Worm (Caenorhabditis elegans) whole organism, L3 larva: Measurements from ENCODE around the gene C17G10.10.

ENCODE experiments used
- R02D3.7 ChIP-seq: fragments of 150-350 bp; optimal IDR thresholded peaks from 2 replicates; lab custom pipeline; 2014; ENCODE audit warnings: missing biosample characterization, missing genetic modification characterization
- ZK546.5 ChIP-seq: sonication (generic microtip); optimal IDR thresholded peaks from 2 replicates; lab custom pipeline; 2017; ENCODE audit warnings: missing biosample characterization, missing genetic modification characterization
- ama-1 ChIP-seq: fragments of 150-350 bp; optimal IDR thresholded peaks from 2 replicates; lab custom pipeline; 2018
- ceh-16 ChIP-seq: sonication (generic microtip); optimal IDR thresholded peaks from 2 replicates; lab custom pipeline; 2017; ENCODE audit warnings: missing biosample characterization, missing genetic modification characterization
- ceh-28 ChIP-seq: fragments of 150-350 bp; optimal IDR thresholded peaks from 2 replicates; lab custom pipeline; 2014; ENCODE audit warnings: missing biosample characterization, missing genetic modification reagents, missing genetic modification characterization
- ceh-9 ChIP-seq: sonication (generic microtip); optimal IDR thresholded peaks from 2 replicates; lab custom pipeline; 2018; ENCODE audit warnings: missing biosample characterization, missing genetic modification characterization
- daf-12 ChIP-seq: fragments of 150-350 bp; optimal IDR thresholded peaks from 2 replicates; lab custom pipeline; 2014; ENCODE audit warnings: missing biosample characterization, missing genetic modification reagents, missing genetic modification characterization
- egl-5 ChIP-seq: fragments of 150-350 bp; optimal IDR thresholded peaks from 2 replicates; lab custom pipeline; 2017; ENCODE audit warnings: missing biosample characterization, missing genetic modification reagents, missing genetic modification characterization, inconsistent platforms
- elt-1 ChIP-seq: fragments of 150-350 bp; optimal IDR thresholded peaks from 2 replicates; lab custom pipeline; 2014; ENCODE audit warnings: missing biosample characterization, missing genetic modification characterization
- elt-2 ChIP-seq: sonication (generic microtip); optimal IDR thresholded peaks from 2 replicates; lab custom pipeline; 2016; ENCODE audit warnings: missing genetic modification reagents, mild to moderate bottlenecking, missing genetic modification characterization, missing compliant biosample characterization
- elt-3 ChIP-seq, 3 experiments: fragments of 150-350 bp in 1 of 3; sonication (generic microtip) in 2 of 3; optimal IDR thresholded peaks; 2 replicates in 2 of 3; 4 replicates in 1 of 3; lab custom pipeline; 2014 to 2017; ENCODE audit warnings: missing biosample characterization in 3 of 3, missing genetic modification characterization in 3 of 3
- fkh-2 ChIP-seq: fragments of 150-350 bp; optimal IDR thresholded peaks from 2 replicates; lab custom pipeline; 2014; ENCODE audit warnings: missing biosample characterization, missing genetic modification reagents, missing genetic modification characterization
- hmg-11 ChIP-seq: sonication (generic microtip); optimal IDR thresholded peaks from 2 replicates; lab custom pipeline; 2016; ENCODE audit warnings: missing genetic modification characterization, missing compliant biosample characterization
- jun-1 ChIP-seq: fragments of 150-350 bp; optimal IDR thresholded peaks from 2 replicates; lab custom pipeline; 2014; ENCODE audit warnings: missing biosample characterization, missing genetic modification reagents, missing genetic modification characterization
- mdl-1 ChIP-seq: fragments of 150-350 bp; optimal IDR thresholded peaks from 2 replicates; lab custom pipeline; 2014; ENCODE audit warnings: missing biosample characterization, missing genetic modification characterization
- mml-1 ChIP-seq: fragments of 150-350 bp; sonication (generic microtip); optimal IDR thresholded peaks from 3 replicates; lab custom pipeline; 2014; ENCODE audit warnings: missing biosample characterization, missing genetic modification characterization
- nfya-1 ChIP-seq: sonication (generic microtip); optimal IDR thresholded peaks from 2 replicates; lab custom pipeline; 2017; ENCODE audit warnings: missing genetic modification characterization, mild to moderate bottlenecking, missing compliant biosample characterization, antibody characterized with exemption, moderate library complexity; ENCODE audit not compliant: insufficient read depth
- nhr-11 ChIP-seq: fragments of 150-350 bp; optimal IDR thresholded peaks from 2 replicates; lab custom pipeline; 2014; ENCODE audit warnings: missing biosample characterization, missing genetic modification characterization
- nhr-12 ChIP-seq: fragments of 150-350 bp; optimal IDR thresholded peaks from 2 replicates; lab custom pipeline; 2014; ENCODE audit warnings: missing biosample characterization, missing genetic modification characterization
- nhr-23 ChIP-seq: fragments of 150-350 bp; optimal IDR thresholded peaks from 2 replicates; lab custom pipeline; 2014; ENCODE audit warnings: missing biosample characterization, missing genetic modification reagents, missing genetic modification characterization
- nhr-237 ChIP-seq: fragments of 150-350 bp; optimal IDR thresholded peaks from 2 replicates; lab custom pipeline; 2014; ENCODE audit warnings: missing biosample characterization, missing genetic modification characterization
- nhr-28 ChIP-seq: fragments of 150-350 bp; optimal IDR thresholded peaks from 2 replicates; lab custom pipeline; 2014; ENCODE audit warnings: missing biosample characterization, missing genetic modification characterization
- nhr-43 ChIP-seq: sonication (generic microtip); optimal IDR thresholded peaks from 2 replicates; lab custom pipeline; 2016; ENCODE audit warnings: mild to moderate bottlenecking, missing genetic modification characterization, missing compliant biosample characterization; ENCODE audit not compliant: poor library complexity, severe bottlenecking
- nhr-67 ChIP-seq: fragments of 150-350 bp; optimal IDR thresholded peaks from 2 replicates; lab custom pipeline; 2014; ENCODE audit warnings: missing biosample characterization, missing genetic modification characterization
- nhr-76 ChIP-seq: fragments of 150-350 bp; sonication (generic microtip); optimal IDR thresholded peaks from 5 replicates; lab custom pipeline; 2014; ENCODE audit warnings: missing biosample characterization, missing genetic modification characterization
- nhr-77 ChIP-seq: fragments of 150-350 bp; optimal IDR thresholded peaks from 2 replicates; lab custom pipeline; 2014; ENCODE audit warnings: missing biosample characterization, missing genetic modification characterization
- pha-4 ChIP-seq: fragments of 150-350 bp; optimal IDR thresholded peaks from 2 replicates; lab custom pipeline; 2014; ENCODE audit warnings: missing biosample characterization, missing genetic modification reagents, missing genetic modification characterization
- pqm-1 ChIP-seq: fragments of 150-350 bp; optimal IDR thresholded peaks from 2 replicates; lab custom pipeline; 2017; ENCODE audit warnings: missing biosample characterization, missing genetic modification characterization, inconsistent platforms
- sea-2 ChIP-seq: fragments of 150-350 bp; sonication (generic microtip); optimal IDR thresholded peaks from 4 replicates; lab custom pipeline; 2014; ENCODE audit warnings: missing biosample characterization, missing genetic modification reagents, missing genetic modification characterization
- skn-1 ChIP-seq: fragments of 150-350 bp; optimal IDR thresholded peaks from 2 replicates; lab custom pipeline; 2014; ENCODE audit warnings: missing biosample characterization, missing genetic modification characterization
- unc-39 ChIP-seq: sonication (generic microtip); optimal IDR thresholded peaks from 4 replicates; lab custom pipeline; 2017; ENCODE audit warnings: missing biosample characterization, missing genetic modification characterization
- unc-62 ChIP-seq: fragments of 150-350 bp; sonication (generic microtip); optimal IDR thresholded peaks from 4 replicates; lab custom pipeline; 2014; ENCODE audit warnings: missing biosample characterization, missing genetic modification reagents, missing genetic modification characterization
- ztf-11 ChIP-seq: fragments of 150-350 bp; optimal IDR thresholded peaks from 2 replicates; lab custom pipeline; 2014; ENCODE audit warnings: missing biosample characterization, missing genetic modification characterization
- ztf-4 ChIP-seq: fragments of 150-350 bp; optimal IDR thresholded peaks from 2 replicates; lab custom pipeline; 2014; ENCODE audit warnings: missing biosample characterization, missing genetic modification characterization

C17G10.10 gene

DNA sequence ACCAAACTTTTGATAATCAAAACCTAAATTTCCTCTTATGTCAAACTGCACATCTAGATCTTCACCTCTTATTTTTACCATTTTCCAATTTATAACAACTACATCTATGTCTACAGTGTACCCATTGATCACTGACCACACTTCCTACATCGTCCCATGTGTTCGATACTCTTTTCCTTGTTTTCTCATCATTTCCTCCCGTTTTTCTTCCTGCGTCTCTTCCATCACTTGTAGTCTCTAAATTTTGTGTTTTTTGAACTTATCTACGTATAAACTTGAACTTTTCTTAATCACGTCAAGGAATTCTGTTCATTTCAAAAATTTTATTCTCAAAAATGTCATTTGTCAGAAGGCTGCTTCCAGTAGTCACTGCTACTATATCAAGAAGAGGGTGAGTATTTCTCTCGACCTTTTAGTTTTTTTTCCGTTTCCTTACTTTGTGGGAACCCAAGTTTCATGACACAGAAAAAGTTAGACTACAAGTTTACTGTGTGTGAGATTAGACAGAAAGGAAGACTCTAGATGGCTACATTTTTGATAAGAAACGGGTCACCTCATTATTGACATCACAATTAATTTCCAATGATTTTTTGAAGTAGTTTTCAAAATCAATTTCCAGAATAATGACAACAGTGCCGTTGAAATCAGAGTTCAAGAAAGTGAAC, 27.0 kb downstream of the C17G10.10 start:
- TF ChIP-seq pqm-1, result peak; percentile 7
- no peak for TF ChIP-seq fkh-2
- peak; percentile 27 for TF ChIP-seq pha-4 (tag; lab: Kevin White, UChicago)
- peak; percentile 35 for TF ChIP-seq nfya-1 (tag; lab: Kevin White, UChicago)
- peak; percentile 48 for TF ChIP-seq skn-1 (tag; lab: Kevin White, UChicago)
- TF ChIP-seq elt-3 (tag; optimal IDR thresholded peaks at IDR 0.05; lab: Kevin White, UChicago), result no peak
- TF ChIP-seq nhr-77 (tag; lab: Kevin White, UChicago), result no peak
- TF ChIP-seq nhr-43 (tag; lab: Kevin White, UChicago), result peak; percentile 90
- no peak for TF ChIP-seq mdl-1 (tag; lab: Kevin White, UChicago)
- TF ChIP-seq mml-1, result no peak
- TF ChIP-seq elt-2 (tag; lab: Kevin White, UChicago), result peak; percentile 80
- TF ChIP-seq nhr-23 (tag; lab: Kevin White, UChicago), result peak; percentile 66

DNA sequence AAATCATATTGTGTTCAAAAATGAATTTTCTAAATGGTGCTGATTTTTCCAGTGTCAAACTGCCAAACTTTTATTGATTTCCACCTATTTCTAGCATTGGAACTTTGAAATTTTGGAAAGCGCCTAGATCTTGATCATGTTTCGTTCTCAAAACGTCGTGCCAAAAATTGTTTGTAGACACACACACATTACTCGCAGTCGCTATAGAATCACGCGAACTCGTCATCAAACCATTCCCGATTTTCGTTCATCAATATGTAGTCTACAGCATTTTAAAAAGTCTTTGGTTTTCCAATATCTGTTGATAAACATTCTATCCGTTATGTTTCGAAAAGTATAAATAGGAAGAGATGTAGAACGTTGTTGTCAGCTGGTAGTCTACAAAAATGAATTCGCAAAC, 28.9 kb downstream of the C17G10.10 start, which contains the start of the genes C17C3.1 and C17C3.15:
TSS of gene C17C3.1 (plus strand) at position 301 of the 400 bp plus-strand sequence.
TSS of gene C17C3.15 (plus strand) at position 383 of the 400 bp plus-strand sequence.
- TF ChIP-seq daf-12, result no peak
- TF ChIP-seq ama-1 (lab: Kevin White, UChicago), result no peak
- TF ChIP-seq elt-2 (tag; lab: Kevin White, UChicago), result no peak

DNA sequence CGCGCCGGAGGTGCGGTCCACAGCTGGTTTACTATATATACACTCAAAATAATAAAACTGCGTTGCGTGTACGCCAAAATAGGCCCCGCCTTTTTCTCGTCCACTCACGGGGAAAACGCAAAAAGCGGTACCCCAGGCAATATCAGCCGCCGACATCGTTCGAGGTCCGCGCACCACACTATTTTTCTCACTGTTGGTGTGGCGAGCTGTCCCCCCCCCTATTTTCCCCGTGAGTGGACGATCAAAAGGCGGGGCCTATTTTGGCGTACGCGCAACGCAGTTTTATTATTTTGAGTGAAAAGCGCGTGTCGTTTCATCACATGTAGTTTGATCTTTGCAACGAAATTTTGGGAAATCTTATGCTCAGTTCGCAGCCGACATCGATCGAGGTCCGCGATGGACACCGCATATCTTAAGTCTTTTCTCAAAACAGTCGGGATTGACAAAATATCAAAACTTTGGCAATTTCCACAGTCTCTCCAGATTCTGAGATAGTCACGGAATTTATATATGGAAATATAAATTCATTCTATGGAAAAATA, 34.0 kb downstream of the C17G10.10 start:
- no peak for TF ChIP-seq ceh-28
- TF ChIP-seq unc-39, result no peak
- TF ChIP-seq elt-2 (tag; lab: Kevin White, UChicago), result no peak
- no peak for TF ChIP-seq nhr-76 (tag; lab: Kevin White, UChicago)
- TF ChIP-seq nfya-1 (tag; lab: Kevin White, UChicago), result no peak
- no peak for TF ChIP-seq nhr-28 (tag; lab: Kevin White, UChicago)

DNA sequence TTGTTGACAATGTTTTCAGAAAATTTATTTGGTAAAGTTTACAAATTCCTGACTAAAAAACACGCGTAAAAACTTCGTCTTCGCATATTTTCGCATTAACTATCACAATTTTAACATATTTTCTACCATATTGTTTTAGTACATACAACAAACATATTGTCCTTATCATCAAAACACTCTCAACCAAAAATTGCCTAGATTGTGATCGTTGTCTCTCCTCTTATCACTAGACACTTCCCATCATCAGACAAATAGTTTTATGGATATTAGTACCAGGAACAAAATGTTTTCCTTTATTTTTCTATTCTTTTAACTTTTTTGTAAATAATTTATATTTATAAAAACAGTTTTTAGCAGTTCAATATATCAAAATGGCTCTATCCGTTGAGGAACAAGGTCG, 37.8 kb downstream of the C17G10.10 start, which contains the start of gene C17C3.3:
TSS of gene C17C3.3 (plus strand) at position 346 of the 400 bp plus-strand sequence.
- peak; percentile 88 for TF ChIP-seq elt-2 (tag; lab: Kevin White, UChicago)
- TF ChIP-seq nhr-77 (tag; lab: Kevin White, UChicago), result no peak
- peak; percentile 46 for TF ChIP-seq pha-4 (tag; lab: Kevin White, UChicago)
- TF ChIP-seq jun-1, result no peak
- TF ChIP-seq nhr-28 (tag; lab: Kevin White, UChicago), result no peak
- TF ChIP-seq ztf-11 (tag; lab: Kevin White, UChicago), result no peak
- no peak for TF ChIP-seq sea-2 (GFP tag; lab: Kevin White, UChicago)
- no peak for TF ChIP-seq nhr-12
- TF ChIP-seq nfya-1 (tag; lab: Kevin White, UChicago), result no peak
- peak; percentile 67 for TF ChIP-seq pqm-1
- TF ChIP-seq hmg-11, result no peak

DNA sequence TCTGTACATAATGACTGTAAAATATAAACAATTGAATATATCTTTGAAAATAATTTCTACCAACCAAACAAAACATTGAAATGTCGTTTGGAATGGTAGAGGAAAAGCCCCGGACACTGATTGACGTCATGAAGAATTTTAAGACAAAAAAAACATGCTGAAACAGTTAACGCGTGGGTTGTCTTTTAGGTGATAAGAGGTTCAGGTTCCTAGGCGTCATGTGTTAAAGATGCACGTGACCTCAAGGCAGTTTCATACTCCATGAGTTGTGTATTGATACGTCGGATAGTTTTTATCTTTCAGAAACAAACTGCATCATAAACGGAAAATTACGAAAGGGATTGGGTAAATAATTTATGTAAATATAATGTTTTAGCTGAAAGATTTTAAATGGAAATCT, 42.0 kb downstream of the C17G10.10 start:
- TF ChIP-seq pqm-1 (peak; percentile 76), elt-2 (tag; lab: Kevin White, UChicago) (peak; percentile 95), ZK546.5 (tag; lab: Kevin White, UChicago) (no peak)

DNA sequence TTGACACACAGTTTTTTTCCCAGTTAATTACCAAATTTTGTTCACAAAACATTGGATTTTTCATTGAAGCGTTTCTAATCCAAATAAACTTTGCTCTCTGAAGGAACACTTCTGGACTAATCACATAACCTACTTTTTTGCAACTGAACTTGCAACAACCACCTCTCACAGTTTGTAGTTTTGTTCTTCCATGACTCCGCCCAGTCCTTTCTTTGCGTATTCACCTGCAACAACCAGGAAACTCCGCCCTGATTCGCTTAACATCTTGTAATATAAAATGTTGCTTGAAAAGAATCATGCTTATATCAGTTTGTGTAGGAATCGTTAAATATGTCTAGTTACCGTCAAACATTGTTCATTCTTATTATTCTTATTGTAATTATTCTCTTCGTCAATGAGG, 42.7 kb downstream of the C17G10.10 start, which contains the start of gene ins-11:
TSS of gene ins-11 (plus strand) at position 301 of the 400 bp plus-strand sequence.
- TF ChIP-seq nhr-28 (tag; lab: Kevin White, UChicago) (no peak), fkh-2 (no peak), egl-5 (tag; lab: Kevin White, UChicago) (no peak), nhr-23 (tag; lab: Kevin White, UChicago) (no peak), nhr-237 (tag; lab: Kevin White, UChicago) (no peak), elt-2 (tag; lab: Kevin White, UChicago) (no peak), hmg-11 (no peak), R02D3.7 (no peak), nhr-67 (tag; lab: Kevin White, UChicago) (no peak), nhr-11 (no peak), elt-1 (no peak), ceh-9 (tag; lab: Kevin White, UChicago) (no peak), skn-1 (tag; lab: Kevin White, UChicago) (no peak), nfya-1 (tag; lab: Kevin White, UChicago) (no peak), ztf-4 (tag; lab: Kevin White, UChicago) (no peak), unc-62 (GFP tag; lab: Kevin White, UChicago) (no peak), unc-39 (no peak), ceh-16 (tag; lab: Kevin White, UChicago) (no peak)
